Worm (Caenorhabditis elegans): ENCODE measurements around the gene T26A5.2.
A peak's percentile ranks its signal among the peaks of the same experiment; 100 is the strongest.

The T26A5.2 gene

ce11 chrIII:6467005-6467404 is at the start of gene T26A5.2:
TSS of gene T26A5.2 (plus strand) at chrIII:6467305.
- TF ChIP-seq dao-5 (tag; optimal IDR thresholded peaks at IDR 0.05) (no peak), W03F9.2 (tag; optimal IDR thresholded peaks at IDR 0.05) (no peak), him-1 (tag; optimal IDR thresholded peaks at IDR 0.05) (no peak)

ce11 chrIII:6418254-6418653 is 48.9 kb upstream of the T26A5.2 start:
- no peak for TF ChIP-seq him-1 (tag; optimal IDR thresholded peaks at IDR 0.05)
- TF ChIP-seq dao-5 (tag; optimal IDR thresholded peaks at IDR 0.05): no peak
- no peak for TF ChIP-seq W03F9.2 (tag; optimal IDR thresholded peaks at IDR 0.05)

ce11 chrIII:6419409-6419944 is 47.6 kb upstream of the T26A5.2 start, which contains the start of gene atgl-1:
TSS of gene atgl-1 (minus strand) at chrIII:6419459.
- no peak for TF ChIP-seq W03F9.2 (tag; optimal IDR thresholded peaks at IDR 0.05)
- TF ChIP-seq dao-5 (tag; optimal IDR thresholded peaks at IDR 0.05): no peak
- no peak for TF ChIP-seq him-1 (tag; optimal IDR thresholded peaks at IDR 0.05)

DNA sequence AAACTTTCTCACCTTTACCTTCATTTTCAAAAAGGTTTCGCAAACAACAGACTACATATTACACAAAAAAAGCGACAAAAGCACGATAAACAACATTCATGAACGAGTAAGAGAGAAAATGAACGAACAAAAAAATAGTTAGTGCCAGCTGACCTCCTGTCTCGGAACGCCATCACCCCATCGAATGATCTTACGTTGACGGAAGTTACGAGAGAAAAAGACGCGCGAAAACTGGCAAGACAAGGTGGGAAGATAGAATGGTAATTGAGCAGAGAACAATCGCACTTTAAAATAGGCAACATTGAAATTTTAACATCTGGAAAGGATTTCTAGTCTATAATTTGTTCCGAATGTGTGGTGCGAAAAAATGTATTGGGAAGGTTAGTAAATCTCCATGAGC is 46.9 kb upstream of the T26A5.2 start:
- no peak for TF ChIP-seq dao-5 (tag; optimal IDR thresholded peaks at IDR 0.05)
- TF ChIP-seq him-1 (tag; optimal IDR thresholded peaks at IDR 0.05): no peak
- no peak for TF ChIP-seq W03F9.2 (tag; optimal IDR thresholded peaks at IDR 0.05)

DNA sequence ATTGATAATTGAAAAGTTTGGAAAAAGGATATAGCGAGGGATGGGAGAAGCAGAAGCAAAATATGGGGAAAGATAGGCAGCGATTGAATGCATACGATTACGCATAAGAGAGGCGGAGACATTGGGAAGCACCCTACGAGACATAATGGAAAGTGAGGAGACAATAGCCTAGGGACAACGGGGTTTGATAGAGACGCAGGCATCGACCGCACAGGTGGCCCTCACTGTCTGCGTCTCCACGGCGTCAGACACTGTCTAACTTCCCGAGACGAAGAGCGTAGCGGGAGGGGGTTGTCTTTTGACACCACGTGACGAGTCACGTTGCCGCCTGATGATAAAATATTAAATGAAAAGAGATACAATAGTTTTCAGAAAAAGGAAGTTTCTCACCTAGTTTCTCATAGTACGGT is 46.1 kb upstream of the T26A5.2 start:
- TF ChIP-seq dao-5 (tag; optimal IDR thresholded peaks at IDR 0.05) (no peak), W03F9.2 (tag; optimal IDR thresholded peaks at IDR 0.05) (peak; percentile 60)

- TF ChIP-seq him-1 (tag; optimal IDR thresholded peaks at IDR 0.05) (no peak), dao-5 (tag; optimal IDR thresholded peaks at IDR 0.05) (no peak)
Measured at ce11 chrIII:6421473-6421872, 45.6 kb upstream of the T26A5.2 start.

- no peak for TF ChIP-seq him-1 (tag; optimal IDR thresholded peaks at IDR 0.05)
- no peak for TF ChIP-seq W03F9.2 (tag; optimal IDR thresholded peaks at IDR 0.05)
- TF ChIP-seq dao-5 (tag; optimal IDR thresholded peaks at IDR 0.05): no peak
Measured at ce11 chrIII:6421973-6422511, 45.1 kb upstream of the T26A5.2 start.

DNA sequence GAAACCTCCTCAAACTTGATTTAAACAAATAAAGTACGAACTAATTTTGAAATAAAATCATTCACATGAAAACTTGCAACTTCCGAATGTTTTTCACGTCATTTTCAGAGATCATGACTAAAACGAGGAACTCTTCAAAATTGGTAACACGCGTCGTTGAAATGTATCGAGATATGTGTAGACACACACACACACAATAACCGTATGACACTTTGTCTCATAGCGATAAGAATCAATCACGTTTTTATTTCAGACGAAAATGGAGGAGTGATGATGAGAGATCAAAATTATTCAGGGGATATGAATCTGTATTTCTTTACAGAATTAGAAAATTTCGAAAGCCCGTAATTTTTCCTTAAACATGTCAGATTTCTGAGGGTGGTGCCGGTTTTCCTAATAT is 44.4 kb upstream of the T26A5.2 start:
- TF ChIP-seq him-1 (tag; optimal IDR thresholded peaks at IDR 0.05) (no peak), W03F9.2 (tag; optimal IDR thresholded peaks at IDR 0.05) (no peak), dao-5 (tag; optimal IDR thresholded peaks at IDR 0.05) (no peak)

DNA sequence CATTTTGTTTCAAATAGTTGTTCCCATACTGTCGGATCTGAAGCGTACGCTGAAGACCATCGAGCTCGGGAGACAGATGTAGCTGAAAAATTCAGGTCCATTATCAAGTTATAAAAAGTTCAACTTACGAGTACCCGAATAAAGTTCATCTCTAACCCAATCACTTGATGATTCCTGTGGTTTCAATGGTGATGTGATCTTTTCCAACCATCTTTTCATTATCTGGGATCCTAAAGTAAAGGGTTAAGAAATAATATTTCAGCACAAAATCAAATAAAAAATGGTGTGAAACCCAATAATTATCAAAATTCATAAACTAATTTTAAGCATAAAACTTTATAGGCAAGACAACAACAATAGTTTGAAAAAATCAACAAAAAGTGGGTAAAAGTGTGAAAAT is 39.9 kb upstream of the T26A5.2 start, which contains the start of gene C05D11.8:
C05D11.8 (minus strand) TSS at position 101 of the 400 bp plus-strand sequence.
- TF ChIP-seq him-1 (tag; optimal IDR thresholded peaks at IDR 0.05) (no peak), dao-5 (tag; optimal IDR thresholded peaks at IDR 0.05) (no peak), W03F9.2 (tag; optimal IDR thresholded peaks at IDR 0.05) (no peak)

- TF ChIP-seq W03F9.2 (tag; optimal IDR thresholded peaks at IDR 0.05): no peak
- TF ChIP-seq him-1 (tag; optimal IDR thresholded peaks at IDR 0.05): no peak
- TF ChIP-seq dao-5 (tag; optimal IDR thresholded peaks at IDR 0.05): no peak
Measured at ce11 chrIII:6430834-6431233, 36.3 kb upstream of the T26A5.2 start, which contains the start of gene popl-1. TSS of gene popl-1 (minus strand) at chrIII:6430934.

DNA sequence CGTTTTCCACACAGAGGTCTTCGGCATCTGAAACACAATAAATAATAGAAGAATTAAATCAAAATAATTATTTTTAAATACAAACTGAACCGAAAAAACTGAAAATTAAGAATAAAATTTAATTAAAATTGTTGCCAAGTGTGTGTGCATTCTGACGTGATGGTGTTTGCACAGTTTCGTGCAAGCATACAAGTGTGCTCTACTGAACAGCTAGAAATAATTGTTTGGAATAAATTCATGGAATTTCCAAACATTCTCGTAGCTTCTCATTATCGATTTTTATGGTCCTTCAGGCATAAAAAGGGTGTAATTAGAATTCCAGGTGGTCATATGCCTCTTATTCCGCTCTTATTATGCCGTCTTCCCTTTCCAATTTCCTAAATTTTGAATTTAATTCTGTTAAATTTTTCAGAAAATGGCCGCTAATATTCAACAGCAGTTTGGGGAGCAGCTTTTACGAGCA is 35.3 kb upstream of the T26A5.2 start, which contains the start of the genes mrps-17 and txdc-9:
mrps-17 (minus strand) TSS at position 33 of the 463 bp plus-strand sequence.
txdc-9 (plus strand) TSS at position 413 of the 463 bp plus-strand sequence.
- TF ChIP-seq W03F9.2 (tag; optimal IDR thresholded peaks at IDR 0.05): peak; percentile 91
- no peak for TF ChIP-seq him-1 (tag; optimal IDR thresholded peaks at IDR 0.05)
- no peak for TF ChIP-seq dao-5 (tag; optimal IDR thresholded peaks at IDR 0.05)

DNA sequence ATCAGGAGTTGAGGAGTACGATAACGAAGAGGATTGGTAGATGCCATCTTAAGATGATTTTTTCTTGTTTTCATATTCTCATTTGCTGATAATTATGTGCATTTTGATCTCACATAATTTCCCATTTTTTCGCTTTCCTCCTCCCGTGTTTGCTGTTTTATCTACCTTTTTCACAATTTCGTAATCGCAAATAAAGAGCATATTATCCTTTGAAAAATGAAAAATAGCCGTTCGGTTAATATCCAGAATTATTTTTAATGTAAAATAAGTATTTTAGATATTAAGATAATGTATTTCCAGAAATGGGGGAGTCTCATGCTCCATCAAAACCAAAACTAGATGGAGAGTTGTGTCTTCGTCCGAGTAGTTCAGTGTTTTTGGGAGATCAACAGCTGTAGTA is 34.2 kb upstream of the T26A5.2 start, which contains the start of gene vps-16:
vps-16 (plus strand) TSS at position 301 of the 400 bp plus-strand sequence.
- TF ChIP-seq dao-5 (tag; optimal IDR thresholded peaks at IDR 0.05): no peak
- TF ChIP-seq W03F9.2 (tag; optimal IDR thresholded peaks at IDR 0.05): no peak
- TF ChIP-seq him-1 (tag; optimal IDR thresholded peaks at IDR 0.05): no peak

ce11 chrIII:6436308-6436707 is 30.8 kb upstream of the T26A5.2 start, which contains the start of gene C05D11.1:
TSS of gene C05D11.1 (plus strand) at chrIII:6436608.
- TF ChIP-seq dao-5 (tag; optimal IDR thresholded peaks at IDR 0.05) (no peak), him-1 (tag; optimal IDR thresholded peaks at IDR 0.05) (no peak), W03F9.2 (tag; optimal IDR thresholded peaks at IDR 0.05) (no peak)

ce11 chrIII:6439854-6440253 is 27.3 kb upstream of the T26A5.2 start:
- TF ChIP-seq him-1 (tag; optimal IDR thresholded peaks at IDR 0.05) (no peak), dao-5 (tag; optimal IDR thresholded peaks at IDR 0.05) (no peak), W03F9.2 (tag; optimal IDR thresholded peaks at IDR 0.05) (no peak)
